Fruit fly (Drosophila melanogaster) whole organism: ENCODE measurements around the gene elgi.

Experiments
- CG8478 ChIP-seq: fragments of >200 bp; optimal IDR thresholded peaks from 2 replicates; lab custom pipeline; 2018; ENCODE audit warnings: inconsistent platforms
- Dll ChIP-seq: fragments of >200 bp; optimal IDR thresholded peaks from 2 replicates; lab custom pipeline; 2017
- EcR ChIP-seq, 2 experiments: fragments of >200 bp; optimal IDR thresholded peaks; 2 replicates each; lab custom pipeline; 2017; ENCODE audit warnings: missing biosample characterization in 2 of 2, missing genetic modification characterization in 2 of 2, missing genetic modification reagents in 2 of 2
- pan ChIP-seq: fragments of >200 bp; optimal IDR thresholded peaks from 2 replicates; lab custom pipeline; 2017
- psq ChIP-seq: fragments of >200 bp; optimal IDR thresholded peaks from 2 replicates; lab custom pipeline; 2017
- usp ChIP-seq: fragments of >200 bp; optimal IDR thresholded peaks from 2 replicates; lab custom pipeline; 2017; ENCODE audit warnings: missing biosample characterization, missing genetic modification characterization, mixed read lengths

DNA sequence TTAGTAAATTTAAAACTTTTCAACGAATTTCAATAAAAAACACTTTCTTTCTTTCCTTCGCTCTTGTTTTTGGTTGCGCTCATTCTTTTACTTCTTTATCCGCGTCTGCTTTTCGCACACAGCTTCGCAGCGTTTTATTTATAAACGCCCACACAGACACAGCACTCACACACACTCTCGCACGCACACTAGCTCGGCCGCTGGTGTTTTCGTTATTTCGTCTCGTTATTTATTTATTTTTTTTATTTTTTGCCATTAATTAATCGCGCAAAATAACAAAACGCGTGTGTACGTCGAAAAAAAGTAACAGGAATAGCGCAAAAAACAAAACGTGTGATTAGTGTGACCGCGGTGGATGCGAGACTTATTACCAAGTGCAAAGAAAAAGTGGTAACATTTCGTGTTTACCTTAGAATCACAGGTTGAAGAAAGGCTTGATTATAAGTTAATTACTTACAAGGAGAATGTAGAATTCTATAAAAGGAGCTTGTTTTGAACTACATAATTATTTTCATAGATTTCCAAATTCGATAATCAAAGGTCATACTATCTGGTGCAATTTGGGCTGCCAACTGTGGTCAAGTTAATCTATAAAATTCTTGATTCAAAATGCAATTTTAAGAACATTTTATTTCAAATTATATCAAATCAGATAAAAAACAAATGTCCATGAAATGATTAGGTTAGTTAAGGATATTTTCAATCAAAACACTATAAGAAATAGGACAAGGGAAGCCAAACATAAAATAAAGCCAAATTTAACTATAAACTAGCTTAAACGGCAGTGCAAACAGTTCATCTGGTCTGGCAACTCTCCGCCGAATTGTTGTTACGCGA lies 48.3 kb downstream of the elgi start, which contains the start of the genes hzg and mRpS31:
- TF ChIP-seq psq (lab: Kevin White, UChicago) (no peak), usp (GFP tag; lab: Kevin White, UChicago) (no peak), EcR (GFP tag; optimal IDR thresholded peaks at IDR 0.05; lab: Kevin White, UChicago) (no peak), CG8478 (lab: Kevin White, UChicago) (no peak), pan (lab: Kevin White, UChicago) (no peak), Dll (lab: Kevin White, UChicago) (no peak)
